Fruit fly (Drosophila melanogaster): ENCODE results near the gene CG17350.

CG17350 gene

DNA sequence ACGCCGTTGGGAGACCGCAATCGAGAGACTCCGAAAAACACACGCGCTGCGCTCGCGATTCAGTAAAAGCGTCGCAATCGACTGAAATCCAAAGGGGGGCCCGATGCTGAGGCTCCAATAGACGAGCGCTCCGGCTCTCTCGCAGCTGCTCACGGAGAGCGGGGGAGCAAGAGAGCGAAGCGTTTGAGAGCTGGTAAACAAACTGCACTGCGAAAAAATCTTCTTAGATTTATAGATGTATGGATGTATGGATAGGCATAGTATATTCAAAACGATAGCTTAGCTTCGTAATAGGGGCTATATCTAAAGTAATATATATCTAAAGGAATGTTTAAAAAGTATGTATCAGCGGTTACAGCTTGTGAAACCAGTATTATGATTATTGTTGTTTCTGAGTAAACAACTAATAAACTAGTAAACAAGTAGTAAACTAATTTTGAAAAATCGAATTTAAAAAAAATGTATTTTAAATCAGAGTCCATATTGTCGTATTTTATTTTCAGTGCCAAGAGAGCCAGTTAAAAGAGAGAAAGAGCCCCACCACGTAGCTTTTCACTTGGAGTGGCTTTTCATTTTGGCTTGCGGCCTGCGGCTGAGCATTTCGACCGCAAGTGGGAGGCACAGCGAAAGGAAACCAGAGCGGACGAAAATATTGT lies 42.9 kb downstream of the CG17350 start, which contains the start of the genes Alp12 and CG13085 (continued):
- TF ChIP-seq CG34376 (GFP tag; optimal IDR thresholded peaks at IDR 0.05) (peak; percentile 99), inv (GFP tag; IDR thresholded peaks at IDR 0.05; ENCODE audit: partially characterized antibody) (no peak), CG10366 (GFP tag; IDR thresholded peaks at IDR 0.05) (peak; percentile 94), NFAT (GFP tag; IDR thresholded peaks at IDR 0.05) (peak; percentile 92), CG30020 (tag; optimal IDR thresholded peaks at IDR 0.05) (peak; percentile 88), CG14860 (GFP tag; IDR thresholded peaks at IDR 0.05; ENCODE audit: partially characterized antibody) (no peak), Nf-YA (GFP tag; IDR thresholded peaks at IDR 0.05) (peak; percentile 88), sisA (GFP tag; IDR thresholded peaks at IDR 0.05) (peak; percentile 95), cas (GFP tag; IDR thresholded peaks at IDR 0.05) (peak; percentile 82), CG10147 (GFP tag; optimal IDR thresholded peaks at IDR 0.05) (peak; percentile 98), CG12071 (GFP tag; optimal IDR thresholded peaks at IDR 0.05) (peak; percentile 94), al (GFP tag; IDR thresholded peaks at IDR 0.05) (peak; percentile 90), toy (GFP tag; IDR thresholded peaks at IDR 0.05) (peak; percentile 91), nerfin-1 (tag; optimal IDR thresholded peaks at IDR 0.05) (peak; percentile 98), tgo (GFP tag; IDR thresholded peaks at IDR 0.05) (peak; percentile 97), CG13775 (GFP tag; optimal IDR thresholded peaks at IDR 0.05) (peak; percentile 98), odd (GFP tag; optimal IDR thresholded peaks at IDR 0.05) (peak; percentile 99), CG17361 (GFP tag; IDR thresholded peaks at IDR 0.05) (peak; percentile 99), CG6254 (GFP tag; optimal IDR thresholded peaks at IDR 0.05) (peak; percentile 96), Xrp1 (GFP tag; IDR thresholded peaks at IDR 0.05) (peak; percentile 97), Asciz (GFP tag; optimal IDR thresholded peaks at IDR 0.05) (peak; percentile 99), CG12299 (tag; optimal IDR thresholded peaks at IDR 0.05) (peak; percentile 98), ssp (GFP tag; IDR thresholded peaks at IDR 0.05) (peak; percentile 91), CG16813 (GFP tag; IDR thresholded peaks at IDR 0.05; ENCODE audit: partially characterized antibody) (no peak), dan (GFP tag; IDR thresholded peaks at IDR 0.05) (no peak), psq (GFP tag; optimal IDR thresholded peaks at IDR 0.05) (peak; percentile 85), Drgx (GFP tag; IDR thresholded peaks at IDR 0.05) (peak; percentile 95), NK7.1 (GFP tag; optimal IDR thresholded peaks at IDR 0.05) (peak; percentile 89), bigmax (GFP tag; optimal IDR thresholded peaks at IDR 0.05) (no peak), dm (GFP tag; optimal IDR thresholded peaks at IDR 0.05) (peak; percentile 85), CG12104 (GFP tag; optimal IDR thresholded peaks at IDR 0.05) (peak; percentile 97), Dip3 (GFP tag; optimal IDR thresholded peaks at IDR 0.05) (peak; percentile 89), CG17385 (GFP tag; optimal IDR thresholded peaks at IDR 0.05) (peak; percentile 98), Vsx1 (GFP tag; optimal IDR thresholded peaks at IDR 0.05) (peak; percentile 96), CG31388 (GFP tag; optimal IDR thresholded peaks at IDR 0.05) (peak; percentile 91), bab2 (GFP tag; optimal IDR thresholded peaks at IDR 0.05) (peak; percentile 94), CG7928 (GFP tag; optimal IDR thresholded peaks at IDR 0.05) (peak; percentile 79), CG4404 (GFP tag; IDR thresholded peaks at IDR 0.05) (peak; percentile 88), lov (optimal IDR thresholded peaks at IDR 0.05) (no peak), lov (GFP tag; IDR thresholded peaks at IDR 0.05) (peak; percentile 79; the same call in 2 of the 3 replicates), Kr (GFP tag; optimal IDR thresholded peaks at IDR 0.05) (no peak), Dref (GFP tag; IDR thresholded peaks at IDR 0.05) (no peak), CG2199 (GFP tag; IDR thresholded peaks at IDR 0.05) (0 out of 3 replicates have a peak, but pooled peaks have one; percentile 86), CG3163 (GFP tag; optimal IDR thresholded peaks at IDR 0.05) (peak; percentile 81), ken (GFP tag; IDR thresholded peaks at IDR 0.05) (peak; percentile 92; the same call in 2 of the 3 replicates), Sox100B (GFP tag; optimal IDR thresholded peaks at IDR 0.05) (peak; percentile 100), Ravus (GFP tag; IDR thresholded peaks at IDR 0.05) (peak; percentile 88), ac (GFP tag; optimal IDR thresholded peaks at IDR 0.05) (peak; percentile 73), Fer2 (tag; optimal IDR thresholded peaks at IDR 0.05) (peak; percentile 94), CG11695 (GFP tag; IDR thresholded peaks at IDR 0.05) (peak; percentile 98), CG4730 (GFP tag; IDR thresholded peaks at IDR 0.05) (peak; percentile 94)
